Fruit fly (Drosophila melanogaster): ENCODE results near the gene csw.
A peak's percentile ranks its signal among the peaks of the same experiment; 100 is the strongest.

Gene csw

dm6 chrX:2149478-2149877 is 55.4 kb downstream of the csw start, which contains the start of gene bcn92:
TSS of gene bcn92 (minus strand) at chrX:2149647.
- TF ChIP-seq CG11093 (GFP tag; IDR thresholded peaks at IDR 0.05): no peak
- no peak for TF ChIP-seq Atf3 (GFP tag; optimal IDR thresholded peaks at IDR 0.05)
- peak; percentile 18; the same call in 1 of the 2 replicates for TF ChIP-seq CG6689 (GFP tag; IDR thresholded peaks at IDR 0.05)
- TF ChIP-seq CG11560 (tag; IDR thresholded peaks at IDR 0.05): no peak
- no peak for TF ChIP-seq CG5953 (GFP tag; IDR thresholded peaks at IDR 0.05)
- TF ChIP-seq dimm (GFP tag; IDR thresholded peaks at IDR 0.05): no peak
- TF ChIP-seq tll (GFP tag; optimal IDR thresholded peaks at IDR 0.05): no peak
- no peak for TF ChIP-seq CG12236 (GFP tag; optimal IDR thresholded peaks at IDR 0.05)
- TF ChIP-seq CG6683 (GFP tag; optimal IDR thresholded peaks at IDR 0.05): no peak
- peak; percentile 96 for TF ChIP-seq CG13287 (GFP tag; IDR thresholded peaks at IDR 0.05; ENCODE audit: partially characterized antibody)
- no peak for TF ChIP-seq pan (optimal IDR thresholded peaks at IDR 0.05)
- no peak for TF ChIP-seq pan (GFP tag; optimal IDR thresholded peaks at IDR 0.05 in 1 of 2, IDR thresholded peaks at IDR 0.05 in 1 of 2)
- no peak for TF ChIP-seq Hey (tag; optimal IDR thresholded peaks at IDR 0.05)
- no peak for TF ChIP-seq p53 (GFP tag; optimal IDR thresholded peaks at IDR 0.05)
- TF ChIP-seq row (GFP tag; IDR thresholded peaks at IDR 0.05): peak; percentile 93
- no peak for TF ChIP-seq NC2α (GFP tag; optimal IDR thresholded peaks at IDR 0.05)
- TF ChIP-seq CG8089 (GFP tag; optimal IDR thresholded peaks at IDR 0.05): no peak
- TF ChIP-seq otp (GFP tag; IDR thresholded peaks at IDR 0.05): no peak
- peak; percentile 30 for TF ChIP-seq CG7839 (tag; optimal IDR thresholded peaks at IDR 0.05)
- TF ChIP-seq CG14441 (GFP tag; IDR thresholded peaks at IDR 0.05): peak; percentile 33; the same call in 1 of the 2 replicates
- TF ChIP-seq Doc2 (GFP tag; IDR thresholded peaks at IDR 0.05): no peak
- TF ChIP-seq CG12299 (tag; optimal IDR thresholded peaks at IDR 0.05): no peak
- TF ChIP-seq fd64A (GFP tag; optimal IDR thresholded peaks at IDR 0.05): no peak
- no peak for TF ChIP-seq jing (GFP tag; optimal IDR thresholded peaks at IDR 0.05)
- peak; percentile 25; the same call in 1 of the 2 replicates for TF ChIP-seq Ptx1 (GFP tag; IDR thresholded peaks at IDR 0.05)
- TF ChIP-seq NK7.1 (GFP tag; optimal IDR thresholded peaks at IDR 0.05): no peak
- TF ChIP-seq dmrt11E (tag; optimal IDR thresholded peaks at IDR 0.05): peak; percentile 9
- peak; percentile 35 for TF ChIP-seq pho (GFP tag; optimal IDR thresholded peaks at IDR 0.05)
- no peak for TF ChIP-seq CG31388 (GFP tag; optimal IDR thresholded peaks at IDR 0.05)
- TF ChIP-seq cas (GFP tag; IDR thresholded peaks at IDR 0.05): 0 out of 2 replicates have a peak, but pooled peaks have one; percentile 23
- TF ChIP-seq CG6813 (GFP tag; optimal IDR thresholded peaks at IDR 0.05): no peak
- TF ChIP-seq sug (tag; optimal IDR thresholded peaks at IDR 0.05): peak; percentile 48
- no peak; the same call in 1 of the 2 replicates for TF ChIP-seq chm (GFP tag; IDR thresholded peaks at IDR 0.05)
- TF ChIP-seq btn (GFP tag; optimal IDR thresholded peaks at IDR 0.05): no peak
- TF ChIP-seq Oaz (GFP tag; IDR thresholded peaks at IDR 0.05): no peak
- TF ChIP-seq Dip2 (GFP tag; IDR thresholded peaks at IDR 0.05): no peak
- peak; percentile 7 for TF ChIP-seq Abd-B (GFP tag; optimal IDR thresholded peaks at IDR 0.05)
- no peak for TF ChIP-seq Lim3 (GFP tag; IDR thresholded peaks at IDR 0.05)
- peak; percentile 33 for TF ChIP-seq vfl (GFP tag; optimal IDR thresholded peaks at IDR 0.05)
- peak; percentile 30; the same call in 1 of the 2 replicates for TF ChIP-seq E2f2 (GFP tag; IDR thresholded peaks at IDR 0.05)
- no peak for TF ChIP-seq CG7271 (tag; optimal IDR thresholded peaks at IDR 0.05)
- TF ChIP-seq Max (GFP tag; optimal IDR thresholded peaks at IDR 0.05): peak; percentile 33
- TF ChIP-seq Adf1 (GFP tag; IDR thresholded peaks at IDR 0.05): 0 out of 2 replicates have a peak, but pooled peaks have one; percentile 13
- no peak for TF ChIP-seq CG17912 (GFP tag; optimal IDR thresholded peaks at IDR 0.05)
- no peak for TF ChIP-seq gcm (GFP tag; optimal IDR thresholded peaks at IDR 0.05)
- TF ChIP-seq CG12155 (GFP tag; optimal IDR thresholded peaks at IDR 0.05): peak; percentile 18
- TF ChIP-seq crc (GFP tag; optimal IDR thresholded peaks at IDR 0.05): peak; percentile 6
- no peak for TF ChIP-seq cg (GFP tag; optimal IDR thresholded peaks at IDR 0.05)
- peak; percentile 92 for TF ChIP-seq Elba2 (GFP tag; optimal IDR thresholded peaks at IDR 0.05)
- TF ChIP-seq dmrt99B (tag; optimal IDR thresholded peaks at IDR 0.05): no peak
- TF ChIP-seq lov (optimal IDR thresholded peaks at IDR 0.05): no peak
- no peak for TF ChIP-seq lov (GFP tag; IDR thresholded peaks at IDR 0.05)

Measured in whole organism, embryonic.